Fruit fly (Drosophila melanogaster) whole organism, wandering third instar larva: ENCODE data around the gene CG34030.
A peak's percentile ranks its signal among the peaks of the same experiment; 100 is the strongest.

Source experiments
- Abd-B ChIP-seq: fragments of >200 bp; optimal IDR thresholded peaks from 2 replicates; lab custom pipeline; 2017; ENCODE audit warnings: missing biosample characterization, missing genetic modification characterization
- CG32264 ChIP-seq: fragments of 200-800 bp; sonication (Bioruptor generic); optimal IDR thresholded peaks from 2 replicates; lab custom pipeline; 2016; ENCODE audit warnings: missing biosample characterization, missing genetic modification characterization
- CG9705 ChIP-seq: fragments of 200-800 bp; sonication (Bioruptor generic); optimal IDR thresholded peaks from 2 replicates; lab custom pipeline; 2018; ENCODE audit warnings: missing biosample characterization, mild to moderate bottlenecking, missing genetic modification characterization
- CrebA ChIP-seq: fragments of 200-800 bp; sonication (Bioruptor generic); optimal IDR thresholded peaks from 2 replicates; lab custom pipeline; 2016; ENCODE audit warnings: missing biosample characterization, mild to moderate bottlenecking, missing genetic modification characterization, borderline replicate concordance
- Dfd ChIP-seq: fragments of >200 bp; optimal IDR thresholded peaks from 2 replicates; lab custom pipeline; 2017; ENCODE audit warnings: missing biosample characterization, missing genetic modification characterization
- Dif ChIP-seq: fragments of 200-275, 200-300 bp; sonication (Bioruptor generic); optimal IDR thresholded peaks from 2 replicates; lab custom pipeline; 2018; ENCODE audit warnings: missing biosample characterization, missing genetic modification characterization; ENCODE audit not compliant: partially characterized antibody
- GATAd ChIP-seq: sonication (Bioruptor generic); optimal IDR thresholded peaks from 2 replicates; lab custom pipeline; 2016; ENCODE audit warnings: missing biosample characterization, missing genetic modification characterization
- HLH106 ChIP-seq: fragments of 200-800 bp; optimal IDR thresholded peaks from 3 replicates; lab custom pipeline; 2019; ENCODE audit warnings: missing biosample characterization, mild to moderate bottlenecking, missing genetic modification characterization, moderate library complexity
- Hnf4 ChIP-seq: fragments of 200-800 bp; sonication (Bioruptor generic); optimal IDR thresholded peaks from 2 replicates; lab custom pipeline; 2016; ENCODE audit warnings: missing biosample characterization, mild to moderate bottlenecking, missing genetic modification characterization
- Hr78 ChIP-seq: fragments of >200 bp; optimal IDR thresholded peaks from 2 replicates; lab custom pipeline; 2017; ENCODE audit warnings: missing biosample characterization, missing genetic modification characterization
- Hr83 ChIP-seq: fragments of 200-300 bp; sonication (Bioruptor generic); optimal IDR thresholded peaks from 2 replicates; lab custom pipeline; 2016; ENCODE audit warnings: missing biosample characterization, mild to moderate bottlenecking, missing genetic modification characterization, moderate library complexity; ENCODE audit not compliant: poor library complexity, severe bottlenecking
- Jra ChIP-seq: sonication (Bioruptor generic); optimal IDR thresholded peaks from 2 replicates; lab custom pipeline; 2016; ENCODE audit warnings: missing biosample characterization, missing genetic modification characterization
- Mio ChIP-seq: sonication (Bioruptor generic); optimal IDR thresholded peaks from 2 replicates; lab custom pipeline; 2016; ENCODE audit warnings: missing biosample characterization, missing genetic modification characterization
- Myc ChIP-seq: fragments of >200 bp; optimal IDR thresholded peaks from 2 replicates; lab custom pipeline; 2017
- N ChIP-seq: fragments of >200 bp; optimal IDR thresholded peaks from 2 replicates; lab custom pipeline; 2018; ENCODE audit warnings: missing biosample characterization, missing external identifiers, missing genetic modification characterization
- OdsH ChIP-seq: fragments of 200-800 bp; sonication (Bioruptor generic); optimal IDR thresholded peaks from 2 replicates; lab custom pipeline; 2016; ENCODE audit warnings: missing biosample characterization, mild to moderate bottlenecking, missing genetic modification characterization
- Rel ChIP-seq, 2 experiments: fragments of 200-800 bp; sonication (Bioruptor generic) in 1 of 2; optimal IDR thresholded peaks; 2 replicates in 1 of 2; 3 replicates in 1 of 2; lab custom pipeline; 2016 to 2019; ENCODE audit warnings: mild to moderate bottlenecking in 2 of 2, missing biosample characterization in 2 of 2, missing genetic modification characterization in 2 of 2, moderate library complexity in 1 of 2
- Sp1 ChIP-seq: fragments of 200-800 bp; sonication (Bioruptor generic); optimal IDR thresholded peaks from 3 replicates; lab custom pipeline; 2019; ENCODE audit warnings: missing biosample characterization, mild to moderate bottlenecking, missing genetic modification characterization, moderate library complexity
- Vsx2 ChIP-seq: fragments of 200-300, 225-300 bp; sonication (Bioruptor generic); optimal IDR thresholded peaks from 2 replicates; lab custom pipeline; 2018; ENCODE audit warnings: missing biosample characterization, missing genetic modification characterization; ENCODE audit not compliant: partially characterized antibody
- br ChIP-seq: fragments of 200-800 bp; sonication (Bioruptor generic); optimal IDR thresholded peaks from 2 replicates; lab custom pipeline; 2016; ENCODE audit warnings: missing biosample characterization, missing genetic modification characterization
- brk ChIP-seq: fragments of 200-800 bp; sonication (Bioruptor generic); optimal IDR thresholded peaks from 2 replicates; lab custom pipeline; 2016; ENCODE audit warnings: missing biosample characterization, mild to moderate bottlenecking, missing genetic modification characterization
- dl ChIP-seq, 2 experiments: fragments of 175-275, 200-275 bp in 1 of 2; fragments of 200-275 bp in 1 of 2; sonication (Bioruptor generic); optimal IDR thresholded peaks; lab custom pipeline; 2018; ENCODE audit warnings: mild to moderate bottlenecking in 2 of 2, missing biosample characterization in 2 of 2, missing genetic modification characterization in 2 of 2, moderate library complexity in 2 of 2; ENCODE audit not compliant: partially characterized antibody in 2 of 2, insufficient read depth in 1 of 2
- dmrt93B ChIP-seq: fragments of 200-800 bp; sonication (Bioruptor generic); optimal IDR thresholded peaks from 2 replicates; lab custom pipeline; 2018; ENCODE audit warnings: missing biosample characterization, mild to moderate bottlenecking, missing genetic modification characterization
- dsf ChIP-seq: sonication (Bioruptor generic); optimal IDR thresholded peaks from 2 replicates; lab custom pipeline; 2016; ENCODE audit warnings: missing biosample characterization, missing genetic modification characterization, borderline replicate concordance
- ey ChIP-seq: fragments of 200-800 bp; sonication (Bioruptor generic); optimal IDR thresholded peaks from 2 replicates; lab custom pipeline; 2016; ENCODE audit warnings: missing biosample characterization, missing genetic modification characterization
- foxo ChIP-seq, 2 experiments: fragments of 200-800 bp; sonication (Bioruptor generic); optimal IDR thresholded peaks; 2 replicates in 1 of 2; 3 replicates in 1 of 2; lab custom pipeline; 2016 to 2017; ENCODE audit warnings: missing biosample characterization in 2 of 2, missing genetic modification characterization in 2 of 2
- fru ChIP-seq: fragments of 200-800 bp; sonication (Bioruptor generic); optimal IDR thresholded peaks from 3 replicates; lab custom pipeline; 2016; ENCODE audit warnings: missing biosample characterization, mild to moderate bottlenecking, missing genetic modification characterization
- h ChIP-seq: fragments of 200-800 bp; sonication (Bioruptor generic); optimal IDR thresholded peaks from 3 replicates; lab custom pipeline; 2016; ENCODE audit warnings: missing biosample characterization, mild to moderate bottlenecking, missing genetic modification characterization
- jim ChIP-seq: fragments of 175-275, 200-325 bp; sonication (Bioruptor generic); optimal IDR thresholded peaks from 2 replicates; lab custom pipeline; 2016; ENCODE audit warnings: missing biosample characterization, mild to moderate bottlenecking, missing genetic modification characterization
- lola ChIP-seq: fragments of >200 bp; optimal IDR thresholded peaks from 2 replicates; lab custom pipeline; 2017; ENCODE audit warnings: missing biosample characterization, missing genetic modification characterization
- pan ChIP-seq: fragments of >200 bp; optimal IDR thresholded peaks from 2 replicates; lab custom pipeline; 2017
- psq ChIP-seq: fragments of 200-800 bp; sonication (Bioruptor generic); optimal IDR thresholded peaks from 3 replicates; lab custom pipeline; 2017; ENCODE audit warnings: missing biosample characterization, mild to moderate bottlenecking, missing genetic modification characterization, moderate library complexity
- rgr ChIP-seq: fragments of 200-800 bp; sonication (Bioruptor generic); optimal IDR thresholded peaks from 3 replicates; lab custom pipeline; 2016; ENCODE audit warnings: missing biosample characterization, mild to moderate bottlenecking, missing genetic modification characterization
- sage ChIP-seq: fragments of 200-800 bp; sonication (Bioruptor generic); optimal IDR thresholded peaks from 2 replicates; lab custom pipeline; 2016; ENCODE audit warnings: missing biosample characterization, mild to moderate bottlenecking, missing genetic modification characterization
- sv ChIP-seq: fragments of 200-800 bp; sonication (Bioruptor generic); optimal IDR thresholded peaks from 3 replicates; lab custom pipeline; 2016; ENCODE audit warnings: missing biosample characterization, missing genetic modification characterization
- tai ChIP-seq: sonication (Bioruptor generic); optimal IDR thresholded peaks from 2 replicates; lab custom pipeline; 2016; ENCODE audit warnings: missing biosample characterization, missing genetic modification characterization
- usp ChIP-seq: fragments of >200 bp; optimal IDR thresholded peaks from 2 replicates; lab custom pipeline; 2017; ENCODE audit warnings: missing biosample characterization, missing genetic modification characterization
- woc ChIP-seq: sonication (Bioruptor generic); optimal IDR thresholded peaks from 2 replicates; lab custom pipeline; 2016; ENCODE audit warnings: missing biosample characterization, mild to moderate bottlenecking, missing genetic modification characterization

The CG34030 gene

DNA sequence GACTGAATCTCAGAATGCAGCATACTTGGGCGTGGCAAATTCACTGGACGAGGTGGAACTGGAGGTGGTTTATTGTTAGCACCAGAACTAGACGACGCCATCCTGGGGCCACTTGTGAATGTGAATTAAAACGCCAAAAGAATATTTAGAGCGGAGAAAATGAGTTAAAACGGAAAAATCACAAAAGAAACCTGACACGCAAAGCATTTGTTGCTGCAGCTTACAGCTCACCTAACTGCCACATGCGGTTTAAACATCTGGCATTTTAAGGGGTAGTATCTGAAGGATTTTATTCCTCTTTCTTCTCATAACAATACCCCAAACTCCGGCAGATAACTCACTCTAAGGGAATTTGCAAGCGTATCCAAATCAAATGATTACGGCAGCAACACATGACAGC, at the start of gene CG34030:
TSS of gene CG34030 (minus strand) at position 101 of the 400 bp plus-strand sequence.
- TF ChIP-seq foxo (GFP tag; optimal IDR thresholded peaks at IDR 0.05; lab: Kevin White, UChicago), result no peak
- TF ChIP-seq Vsx2 (GFP tag; lab: Kevin White, UChicago), result no peak
- TF ChIP-seq Hnf4 (GFP tag; lab: Kevin White, UChicago), result no peak
- no peak for TF ChIP-seq fru (GFP tag; lab: Kevin White, UChicago)
- no peak for TF ChIP-seq Abd-B (GFP tag; lab: Kevin White, UChicago)
- TF ChIP-seq OdsH (GFP tag; lab: Kevin White, UChicago), result no peak
- TF ChIP-seq, all 38 proteins: peak for 0

DNA sequence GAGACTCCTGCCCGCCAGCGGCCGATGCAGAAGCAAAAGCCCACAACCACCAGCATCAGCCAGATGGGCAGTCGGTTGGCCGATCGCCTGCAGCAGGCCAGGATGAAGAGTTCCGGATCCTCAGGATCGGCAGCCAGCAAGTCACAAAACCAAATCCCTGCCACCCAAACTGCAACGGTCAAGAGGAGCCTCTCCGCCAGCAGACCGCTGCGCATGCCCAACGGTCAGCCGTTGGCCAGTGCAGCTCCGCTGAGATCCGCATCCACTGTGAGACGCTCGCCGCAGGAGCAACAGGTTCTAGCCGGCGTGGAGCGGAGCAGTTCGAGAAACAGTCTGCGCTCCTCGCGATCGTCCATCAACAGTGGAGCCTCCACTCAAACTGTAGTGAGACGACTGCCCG, 47.1 kb upstream of the CG34030 start:
- TF ChIP-seq CG9705 (GFP tag; lab: Kevin White, UChicago) (no peak), CG32264 (GFP tag; lab: Kevin White, UChicago) (no peak), ey (GFP tag; lab: Kevin White, UChicago) (no peak), fru (GFP tag; lab: Kevin White, UChicago) (no peak), h (no peak), tai (GFP tag; lab: Kevin White, UChicago) (no peak)

DNA sequence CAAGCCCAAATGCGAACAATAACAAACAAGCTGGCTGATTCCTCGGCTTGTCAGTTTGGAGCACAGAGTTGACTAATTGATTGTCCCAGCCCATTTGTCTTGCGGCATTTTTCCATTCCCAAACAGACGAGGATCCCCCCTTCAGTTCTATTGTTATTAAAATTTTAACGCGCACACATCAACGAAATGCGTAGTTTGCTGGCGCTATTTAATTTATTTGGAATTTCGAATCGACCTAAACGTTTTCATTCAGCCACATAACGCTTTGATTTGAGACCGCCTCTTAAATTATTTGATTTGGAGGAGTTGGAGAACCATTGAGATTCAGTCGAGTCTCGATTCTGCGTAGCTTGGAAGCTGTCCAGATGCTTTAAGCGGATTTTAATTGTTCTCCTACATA, 40.9 kb upstream of the CG34030 start:
- no peak for TF ChIP-seq Jra (GFP tag; lab: Kevin White, UChicago)
- TF ChIP-seq lola, result no peak
- TF ChIP-seq tai (GFP tag; lab: Kevin White, UChicago), result no peak
- TF ChIP-seq psq (GFP tag; lab: Kevin White, UChicago), result no peak
- TF ChIP-seq Rel (GFP tag; optimal IDR thresholded peaks at IDR 0.05; lab: Kevin White, UChicago), result no peak
- TF ChIP-seq Rel (tag; optimal IDR thresholded peaks at IDR 0.05; lab: Kevin White, UChicago), result no peak
- TF ChIP-seq, all 38 proteins: peak for 0

DNA sequence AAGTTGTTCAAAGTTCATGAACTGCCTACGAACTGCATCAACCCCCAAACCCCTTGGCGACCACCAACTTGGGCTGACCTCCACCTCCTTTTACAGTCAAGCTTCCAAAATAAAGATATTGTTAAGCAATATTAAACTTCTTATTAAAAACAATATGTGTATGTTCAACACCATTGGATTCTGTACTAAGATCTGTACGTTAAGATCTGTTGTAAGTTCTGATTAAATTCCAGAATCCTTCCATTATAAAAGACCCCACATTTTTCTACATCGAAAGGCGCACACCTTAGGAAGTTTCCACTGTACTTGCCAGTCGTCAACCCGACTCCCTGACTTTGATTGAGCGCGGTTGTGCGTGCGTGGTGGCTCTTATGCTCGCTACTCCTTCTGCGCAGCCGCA, 38.0 kb upstream of the CG34030 start:
- TF ChIP-seq brk, result no peak
- no peak for TF ChIP-seq Dfd (GFP tag; lab: Kevin White, UChicago)
- no peak for TF ChIP-seq Abd-B (GFP tag; lab: Kevin White, UChicago)
- TF ChIP-seq usp (GFP tag; lab: Kevin White, UChicago), result no peak
- no peak for TF ChIP-seq Rel (GFP tag; optimal IDR thresholded peaks at IDR 0.05; lab: Kevin White, UChicago)
- no peak for TF ChIP-seq Rel (tag; optimal IDR thresholded peaks at IDR 0.05; lab: Kevin White, UChicago)
- peak; percentile 37 for TF ChIP-seq Sp1
- no peak for TF ChIP-seq Hr83 (GFP tag; lab: Kevin White, UChicago)
- TF ChIP-seq N (GFP tag; lab: Kevin White, UChicago), result no peak
- TF ChIP-seq pan (lab: Kevin White, UChicago), result no peak
- TF ChIP-seq OdsH (GFP tag; lab: Kevin White, UChicago), result peak; percentile 27
- peak; percentile 18 for TF ChIP-seq rgr (GFP tag; lab: Kevin White, UChicago)
- TF ChIP-seq dmrt93B (GFP tag; lab: Kevin White, UChicago), result no peak
- no peak for TF ChIP-seq dsf (GFP tag; lab: Kevin White, UChicago)
- no peak for TF ChIP-seq sv
- no peak for TF ChIP-seq Vsx2 (GFP tag; lab: Kevin White, UChicago)
- TF ChIP-seq HLH106 (tag; lab: Kevin White, UChicago), result peak; percentile 57
- TF ChIP-seq dl (GFP tag; optimal IDR thresholded peaks at IDR 0.05; lab: Kevin White, UChicago; ENCODE audit: insufficient read depth in 1 of 2, partially characterized antibody in 2 of 2), result no peak
- no peak for TF ChIP-seq CG9705 (GFP tag; lab: Kevin White, UChicago)
- TF ChIP-seq foxo (GFP tag; optimal IDR thresholded peaks at IDR 0.05; lab: Kevin White, UChicago), result peak in 1 of 2 experiments; percentile 47
- TF ChIP-seq GATAd (GFP tag; lab: Kevin White, UChicago), result no peak
- TF ChIP-seq h, result peak; percentile 47
- no peak for TF ChIP-seq Myc (lab: Kevin White, UChicago)
- no peak for TF ChIP-seq jim (GFP tag; lab: Kevin White, UChicago)
- peak; percentile 43 for TF ChIP-seq woc (GFP tag; lab: Kevin White, UChicago)
- peak; percentile 35 for TF ChIP-seq br (GFP tag; lab: Kevin White, UChicago)
- no peak for TF ChIP-seq Hnf4 (GFP tag; lab: Kevin White, UChicago)
- TF ChIP-seq CG32264 (GFP tag; lab: Kevin White, UChicago), result no peak
- peak; percentile 70 for TF ChIP-seq fru (GFP tag; lab: Kevin White, UChicago)
- no peak for TF ChIP-seq sage (GFP tag; lab: Kevin White, UChicago)
- no peak for TF ChIP-seq lola
- no peak for TF ChIP-seq Hr78
- no peak for TF ChIP-seq CrebA (GFP tag; lab: Kevin White, UChicago)
- TF ChIP-seq Mio, result no peak
- no peak for TF ChIP-seq tai (GFP tag; lab: Kevin White, UChicago)
- peak; percentile 39 for TF ChIP-seq ey (GFP tag; lab: Kevin White, UChicago)
- TF ChIP-seq psq (GFP tag; lab: Kevin White, UChicago), result no peak
- no peak for TF ChIP-seq Dif (GFP tag; lab: Kevin White, UChicago)
- no peak for TF ChIP-seq Jra (GFP tag; lab: Kevin White, UChicago)
